Worm (Caenorhabditis elegans) whole organism, late embryonic: ENCODE results near the gene appg-1.

Experiments used
- C08G9.2 ChIP-seq: sonication (generic microtip); optimal IDR thresholded peaks from 2 replicates; lab custom pipeline; 2016; ENCODE audit warnings: mild to moderate bottlenecking, missing genetic modification characterization, moderate library complexity, missing compliant biosample characterization
- K02D7.2 ChIP-seq: sonication (generic microtip); optimal IDR thresholded peaks from 2 replicates; lab custom pipeline; 2017; ENCODE audit warnings: mild to moderate bottlenecking, missing genetic modification characterization, missing compliant biosample characterization
- ceh-48 ChIP-seq: sonication (generic microtip); optimal IDR thresholded peaks from 2 replicates; lab custom pipeline; 2016; ENCODE audit warnings: missing genetic modification characterization, inconsistent platforms, missing compliant biosample characterization
- ets-4 ChIP-seq: sonication (generic microtip); optimal IDR thresholded peaks from 2 replicates; lab custom pipeline; 2016; ENCODE audit warnings: missing genetic modification characterization, missing compliant biosample characterization
- fax-1 ChIP-seq: sonication (generic microtip); optimal IDR thresholded peaks from 2 replicates; lab custom pipeline; 2016; ENCODE audit warnings: missing genotype, missing genetic modification characterization, missing compliant biosample characterization
- gmeb-2 ChIP-seq: sonication (generic microtip); optimal IDR thresholded peaks from 2 replicates; lab custom pipeline; 2016; ENCODE audit warnings: missing genetic modification characterization, inconsistent platforms, missing compliant biosample characterization
- unc-3 ChIP-seq, 2 experiments: fragments of 200-800 bp in 1 of 2; sonication (Bioruptor generic) in 1 of 2; sonication (generic microtip) in 1 of 2; conservative IDR thresholded peaks in 1 of 2; optimal IDR thresholded peaks in 1 of 2; 2 replicates each; pipeline versions ENCODE4 v1.3.6 to Lab custom; 2016 to 2022; ENCODE audit warnings: missing compliant biosample characterization in 2 of 2, missing genetic modification characterization in 2 of 2, missing genetic modification reagents in 1 of 2
- unc-55 ChIP-seq: sonication (generic microtip); optimal IDR thresholded peaks from 2 replicates; lab custom pipeline; 2017; ENCODE audit warnings: missing biosample characterization, missing genetic modification reagents, missing genetic modification characterization

DNA sequence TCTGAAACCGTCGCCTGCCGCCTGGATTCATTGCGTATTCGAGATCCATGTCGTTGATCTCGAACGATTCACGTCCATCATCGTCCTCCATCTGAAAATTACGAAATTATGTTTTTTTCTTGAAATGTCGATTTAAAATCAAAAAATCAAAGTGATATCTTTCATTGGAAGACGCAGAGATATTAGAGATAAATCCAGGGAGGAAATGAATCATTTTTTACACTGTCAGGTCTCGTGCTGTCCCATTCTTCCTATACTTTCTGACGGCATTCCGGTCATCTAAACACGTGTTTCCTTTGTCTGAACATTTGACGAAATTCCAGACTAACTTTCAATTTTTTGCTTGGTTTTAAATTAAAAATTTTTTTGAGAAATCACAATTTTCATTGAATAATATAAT is 24.1 kb downstream of the appg-1 start, which contains the start of gene stip-1:
- no peak for TF ChIP-seq C08G9.2 (tag; lab: Kevin White, UChicago)
- TF ChIP-seq K02D7.2 (tag; lab: Kevin White, UChicago) = no peak
- no peak for TF ChIP-seq unc-55
- TF ChIP-seq ceh-48 (tag; lab: Kevin White, UChicago) = no peak
- no peak for TF ChIP-seq gmeb-2 (tag; lab: Kevin White, UChicago)
- TF ChIP-seq ets-4 (tag; lab: Kevin White, UChicago) = no peak
- TF ChIP-seq fax-1 (tag; lab: Kevin White, UChicago) = no peak
- TF ChIP-seq unc-3 (GFP tag; conservative IDR thresholded peaks at IDR 0.05; lab: Robert Waterston, UW) = no peak
- TF ChIP-seq unc-3 (tag; optimal IDR thresholded peaks at IDR 0.05; lab: Kevin White, UChicago) = no peak
